Fruit fly (Drosophila melanogaster) Kc167 (cell line): ENCODE measurements around the gene Cyt-c1L.

Source experiments
- Myc ChIP-seq: fragments of >200 bp; optimal IDR thresholded peaks from 2 replicates; lab custom pipeline; 2017; ENCODE audit warnings: missing external identifiers
- Sin3A ChIP-seq: fragments of >200 bp; optimal IDR thresholded peaks from 2 replicates; lab custom pipeline; 2018; ENCODE audit warnings: missing external identifiers
- h ChIP-seq: fragments of >200 bp; optimal IDR thresholded peaks from 3 replicates; lab custom pipeline; 2018; ENCODE audit warnings: missing external identifiers
- insv ChIP-seq: fragments of >200 bp; optimal IDR thresholded peaks from 3 replicates; lab custom pipeline; 2018; ENCODE audit warnings: missing external identifiers
- psq ChIP-seq: fragments of >200 bp; optimal IDR thresholded peaks from 2 replicates; lab custom pipeline; 2017; ENCODE audit warnings: missing external identifiers
- ttk ChIP-seq: sonication (Bioruptor generic); optimal IDR thresholded peaks from 2 replicates; lab custom pipeline; 2017; ENCODE audit warnings: missing external identifiers

Cyt-c1L gene

DNA sequence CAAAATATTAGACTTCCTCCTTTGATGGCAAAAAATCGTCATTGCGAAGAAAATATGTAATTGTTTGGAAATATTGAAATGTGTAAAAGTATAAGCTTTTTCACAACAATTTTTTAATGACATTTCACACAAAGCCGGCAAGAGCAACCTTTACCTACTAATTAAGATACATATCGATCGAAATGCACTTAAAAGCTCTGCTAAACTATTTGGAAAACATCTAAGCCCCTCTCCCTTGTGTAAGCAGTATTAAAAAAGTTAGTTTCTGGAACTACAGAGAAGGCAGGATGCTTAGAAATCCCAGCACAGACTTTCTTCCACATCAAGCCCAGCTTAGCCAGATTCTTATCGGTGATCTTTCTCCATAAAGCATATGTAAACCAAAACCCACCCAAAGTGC, at the start of gene Cyt-c1L:
Gene Cyt-c1L (minus strand): TSS at position 101 of the 400 bp plus-strand sequence.
- no peak for TF ChIP-seq Myc (lab: Kevin White, UChicago)
- no peak for TF ChIP-seq insv (lab: Kevin White, UChicago)
- no peak for TF ChIP-seq h (lab: Kevin White, UChicago)
- no peak for TF ChIP-seq psq
- TF ChIP-seq ttk (lab: Kevin White, UChicago): no peak
- TF ChIP-seq Sin3A (lab: Kevin White, UChicago): no peak

DNA sequence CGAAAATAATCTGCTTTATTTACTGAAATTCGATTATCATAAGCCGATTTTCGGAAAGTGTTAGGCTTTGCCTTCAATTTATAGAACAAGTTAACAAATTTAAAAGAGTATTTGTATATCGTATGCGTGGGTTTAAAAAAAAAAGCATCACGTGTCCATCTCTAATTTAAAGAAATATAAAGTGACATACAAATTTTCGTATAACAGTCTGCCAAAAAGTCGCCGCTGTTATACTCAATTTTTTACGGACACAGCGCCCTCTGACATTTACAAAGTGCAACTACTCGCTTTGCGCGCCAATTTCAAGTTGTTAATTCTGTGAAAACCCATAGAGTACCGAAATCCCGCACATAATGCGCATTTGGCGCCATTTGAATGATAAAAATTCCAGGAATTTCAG, 47.5 kb upstream of the Cyt-c1L start:
- TF ChIP-seq h (lab: Kevin White, UChicago) (no peak), Sin3A (lab: Kevin White, UChicago) (no peak), psq (no peak), insv (lab: Kevin White, UChicago) (no peak), ttk (lab: Kevin White, UChicago) (no peak), Myc (lab: Kevin White, UChicago) (no peak)

DNA sequence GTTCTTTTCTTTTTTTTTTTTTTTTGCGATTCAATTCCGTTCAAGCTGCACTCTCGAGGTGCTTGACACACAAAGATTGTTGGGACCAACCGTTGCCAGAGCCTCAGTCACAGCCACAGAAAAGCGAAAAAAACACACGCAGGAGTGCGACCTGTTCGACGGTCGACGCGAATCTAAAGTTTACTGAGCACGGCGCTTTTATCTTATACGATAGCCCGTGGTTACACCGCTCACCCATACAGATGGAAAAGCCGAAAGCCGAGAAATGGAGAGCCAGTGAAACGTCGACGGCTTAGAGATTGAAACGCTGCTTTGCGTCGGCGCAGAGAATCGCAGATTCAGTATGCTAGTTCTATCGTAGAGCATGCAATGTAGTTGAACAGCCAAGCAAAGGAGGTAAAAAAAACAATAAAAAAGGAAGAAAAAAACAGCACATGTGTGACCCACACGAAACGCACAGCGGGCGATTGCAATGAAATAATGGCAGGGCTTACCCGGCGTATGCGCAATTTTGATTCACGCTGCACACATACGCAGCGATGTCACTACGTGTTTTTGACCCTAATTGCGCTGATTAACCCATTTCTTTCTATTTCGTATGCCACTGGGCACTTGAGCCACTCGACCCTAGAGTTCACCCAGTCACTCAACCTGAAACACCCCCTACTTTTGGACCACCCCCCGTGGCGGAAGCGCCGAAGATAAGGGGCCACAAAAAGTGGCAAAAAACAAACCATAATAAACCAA, 46.5 kb upstream of the Cyt-c1L start, which contains the start of gene SP1029:
Gene SP1029 (minus strand): TSS at position 180 of the 747 bp plus-strand sequence.
- TF ChIP-seq insv (lab: Kevin White, UChicago): no peak
- TF ChIP-seq psq: no peak
- TF ChIP-seq h (lab: Kevin White, UChicago): no peak
- no peak for TF ChIP-seq Myc (lab: Kevin White, UChicago)
- TF ChIP-seq Sin3A (lab: Kevin White, UChicago): no peak
- TF ChIP-seq ttk (lab: Kevin White, UChicago): no peak

DNA sequence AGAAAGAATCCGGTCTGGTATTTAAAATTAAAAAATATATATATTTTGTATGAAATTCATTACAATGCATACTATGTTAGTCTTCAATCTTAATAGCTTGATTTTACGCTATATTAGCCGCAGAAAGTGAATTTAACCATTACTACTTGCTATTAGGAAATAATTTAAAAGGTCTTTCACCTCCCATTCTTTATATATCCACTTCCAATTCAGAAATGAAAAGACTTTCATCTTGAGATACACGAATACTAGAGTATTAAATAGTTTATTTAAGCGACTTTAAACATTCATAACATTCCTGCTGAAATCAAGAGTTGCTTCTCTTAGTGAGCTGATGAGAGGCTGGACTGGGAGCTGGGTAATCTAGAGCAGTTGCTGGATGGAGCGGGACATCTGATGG, 40.8 kb upstream of the Cyt-c1L start, which contains the start of gene CG31445:
Gene CG31445 (minus strand): TSS at position 101 of the 400 bp plus-strand sequence.
- TF ChIP-seq insv (lab: Kevin White, UChicago) (no peak), ttk (lab: Kevin White, UChicago) (no peak), Sin3A (lab: Kevin White, UChicago) (no peak)

DNA sequence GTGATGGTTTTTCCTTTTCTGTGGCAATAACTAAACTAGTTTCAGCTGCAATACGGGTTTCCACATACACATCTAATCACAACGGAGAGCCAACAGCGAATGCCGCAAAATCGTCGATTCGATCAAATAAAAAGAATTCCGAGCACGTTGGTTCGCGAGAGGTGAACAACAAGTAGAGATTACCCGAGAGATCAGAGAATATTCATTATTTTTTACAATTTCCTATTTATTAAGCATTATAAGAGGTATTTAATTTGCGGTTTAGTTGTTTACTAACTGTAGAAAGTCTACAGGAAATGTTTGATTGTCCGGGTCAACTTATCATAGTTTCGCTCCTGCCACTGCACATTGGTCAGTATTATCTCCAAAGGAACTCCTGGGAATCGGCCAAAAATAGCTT, 34.7 kb upstream of the Cyt-c1L start, which contains the start of gene CG11951:
Gene CG11951 (minus strand): TSS at position 101 of the 400 bp plus-strand sequence.
- no peak for TF ChIP-seq psq
- TF ChIP-seq insv (lab: Kevin White, UChicago): no peak
- no peak for TF ChIP-seq Sin3A (lab: Kevin White, UChicago)
- no peak for TF ChIP-seq Myc (lab: Kevin White, UChicago)
- no peak for TF ChIP-seq h (lab: Kevin White, UChicago)

DNA sequence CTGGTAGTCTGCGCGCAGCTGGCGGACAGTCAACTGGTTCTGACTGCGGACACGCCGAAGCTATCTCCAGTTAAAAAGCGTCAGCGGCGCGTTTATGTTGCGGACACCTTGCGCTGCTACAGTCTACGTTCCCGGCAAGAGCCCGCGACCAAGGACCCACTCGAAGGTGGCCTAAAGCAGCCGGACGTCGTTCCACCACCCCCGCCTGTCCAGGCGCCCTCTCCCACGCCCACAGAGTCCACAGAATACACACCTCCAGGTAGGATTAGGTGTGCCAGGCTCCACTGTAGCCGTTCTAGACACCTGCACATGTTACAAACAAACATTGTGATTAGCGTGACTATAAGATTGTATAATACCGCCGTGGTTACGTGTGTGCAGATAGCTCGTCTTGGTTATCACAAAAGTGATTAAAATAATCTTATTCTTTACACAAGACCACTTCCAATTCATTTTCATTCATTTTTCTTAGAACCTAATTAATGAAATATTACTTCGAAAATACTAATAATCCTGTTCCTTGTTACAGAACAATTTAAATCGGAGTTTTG, 26.7 kb upstream of the Cyt-c1L start:
- TF ChIP-seq h (lab: Kevin White, UChicago) (no peak), insv (lab: Kevin White, UChicago) (no peak), ttk (lab: Kevin White, UChicago) (no peak), Myc (lab: Kevin White, UChicago) (no peak), psq (no peak), Sin3A (lab: Kevin White, UChicago) (no peak)

DNA sequence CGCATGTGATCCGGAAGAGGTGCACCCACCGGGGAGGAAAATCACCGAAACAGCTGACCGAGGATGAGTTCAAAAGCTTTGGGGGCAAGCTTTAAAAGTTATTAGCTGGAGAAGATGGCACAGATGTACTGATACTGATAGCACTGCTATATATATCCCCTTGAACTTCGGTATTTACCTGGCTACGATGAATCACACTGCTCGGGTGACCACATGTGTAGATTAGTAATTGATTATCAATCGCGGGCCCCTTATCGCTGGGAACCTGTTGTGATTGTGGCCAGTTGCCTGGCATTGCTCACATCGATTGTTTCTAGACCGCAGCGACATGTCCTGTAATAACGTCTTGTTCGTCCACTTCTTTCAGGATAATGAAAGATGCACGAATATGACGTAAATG, 26.0 kb upstream of the Cyt-c1L start:
- TF ChIP-seq ttk (lab: Kevin White, UChicago) (peak; percentile 80), Sin3A (lab: Kevin White, UChicago) (no peak)

DNA sequence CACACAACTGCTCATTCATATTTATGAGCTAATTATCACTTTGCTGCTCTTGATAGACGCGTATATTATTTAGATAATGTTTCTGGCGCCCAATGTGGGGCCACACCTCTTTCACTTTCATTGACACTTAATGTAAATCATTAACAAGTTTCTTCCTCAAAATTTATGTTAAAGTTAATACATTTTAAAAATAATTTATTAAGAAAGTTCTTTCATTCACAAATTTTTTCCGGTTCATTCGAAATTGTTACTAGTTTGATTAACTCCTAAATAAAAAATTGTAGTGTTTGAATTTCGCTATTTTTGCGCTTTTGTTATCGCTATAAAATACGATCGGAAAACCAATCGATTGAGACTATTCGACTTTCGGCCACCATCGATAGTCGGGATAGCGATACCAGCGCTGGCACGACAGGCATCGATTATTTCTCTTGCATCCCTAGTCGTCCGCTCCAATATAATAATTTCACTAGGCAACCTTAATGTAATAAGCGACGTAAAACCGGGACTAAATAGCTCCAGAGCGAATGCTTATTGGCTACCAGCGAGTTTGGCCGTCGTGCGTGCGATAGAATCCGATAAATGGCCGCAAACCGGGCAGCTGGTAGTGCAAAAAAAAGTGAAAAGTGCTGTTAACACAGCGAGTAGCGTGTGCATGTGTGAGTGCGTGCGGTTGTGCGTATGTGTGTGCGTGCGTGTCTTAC, 25.0 kb upstream of the Cyt-c1L start, which contains the start of gene Usp1:
Gene Usp1 (plus strand): TSS at position 417 of the 704 bp plus-strand sequence.
- TF ChIP-seq psq (peak; percentile 60), ttk (lab: Kevin White, UChicago) (no peak)

DNA sequence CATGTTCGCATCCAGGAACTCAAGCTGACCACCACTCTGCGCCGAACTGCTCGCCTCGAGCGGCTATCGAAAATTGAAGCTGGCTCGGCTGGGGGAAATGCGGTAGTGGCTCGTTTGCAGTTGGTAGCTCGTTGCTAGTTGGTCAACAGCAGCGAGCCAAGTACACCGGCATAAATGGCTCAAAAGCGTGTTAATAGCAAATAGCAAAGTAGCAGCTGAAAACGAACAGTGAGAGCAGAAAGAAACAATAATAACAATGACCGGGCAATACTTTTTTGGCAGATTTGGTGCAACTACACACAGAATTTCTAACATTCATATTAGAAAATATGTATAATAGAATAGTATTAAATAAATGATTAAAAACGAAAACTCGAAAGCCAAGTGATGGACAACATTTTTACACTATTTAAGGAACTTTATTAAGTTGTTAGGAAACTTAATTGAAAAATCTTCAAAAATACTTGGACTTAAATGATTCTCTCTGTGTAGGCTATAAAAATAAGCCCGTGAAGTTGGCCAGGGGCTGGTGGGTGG, 23.8 kb upstream of the Cyt-c1L start, which contains the start of gene CG14507:
Gene CG14507 (minus strand): TSS at position 51 of the 537 bp plus-strand sequence.
- TF ChIP-seq ttk (lab: Kevin White, UChicago): no peak

DNA sequence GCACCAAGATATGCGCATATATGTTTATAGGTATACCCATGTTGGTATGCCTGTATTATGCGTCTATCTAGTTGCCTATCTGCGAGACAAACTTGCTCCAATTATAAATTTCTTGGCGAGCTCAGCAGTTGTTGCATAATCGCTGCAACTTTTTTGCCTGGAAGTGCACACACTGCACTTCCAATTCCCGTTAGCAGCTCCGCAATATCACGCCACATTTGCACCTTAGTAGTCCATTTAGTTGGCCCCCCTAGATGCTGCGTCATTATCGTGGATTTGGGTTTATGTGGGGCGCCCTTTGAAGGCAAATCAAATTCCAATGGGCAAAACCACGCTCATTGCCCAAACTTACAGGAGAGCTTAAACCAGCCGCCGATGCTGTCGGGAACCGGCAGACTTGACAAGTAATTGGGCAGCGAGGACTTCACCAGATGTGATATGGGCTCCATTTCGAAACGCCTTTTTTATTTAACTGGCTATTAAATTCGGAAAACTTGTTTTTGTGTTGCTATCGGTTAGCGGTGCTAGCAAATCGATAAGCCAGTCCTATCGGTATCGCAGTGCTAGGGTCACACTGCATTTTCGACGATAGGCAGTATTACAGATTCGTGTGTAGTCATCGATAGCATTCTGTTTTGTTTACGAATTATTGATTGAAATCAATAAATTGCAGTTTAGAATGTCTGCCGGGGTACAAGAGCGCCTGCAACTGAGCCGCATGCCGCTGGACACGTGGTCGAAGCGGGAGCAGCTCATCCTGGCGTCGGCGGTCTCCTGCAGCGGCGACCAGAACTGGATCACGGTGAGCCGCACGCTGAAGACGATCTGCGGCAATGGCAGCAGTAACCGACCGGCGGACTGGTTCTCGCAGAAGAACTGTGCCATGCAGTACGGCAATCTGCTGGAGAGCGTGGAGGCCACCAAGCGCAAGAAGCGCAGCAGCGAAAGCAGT, 19.2 kb upstream of the Cyt-c1L start, which contains the start of the genes Cisd2 and Brd8:
Gene Cisd2 (minus strand): TSS at position 538 of the 952 bp plus-strand sequence.
Gene Brd8 (plus strand): TSS at position 595 of the 952 bp plus-strand sequence.
- TF ChIP-seq insv (lab: Kevin White, UChicago) (no peak), h (lab: Kevin White, UChicago) (no peak), ttk (lab: Kevin White, UChicago) (no peak), Myc (lab: Kevin White, UChicago) (no peak), psq (no peak), Sin3A (lab: Kevin White, UChicago) (no peak)

DNA sequence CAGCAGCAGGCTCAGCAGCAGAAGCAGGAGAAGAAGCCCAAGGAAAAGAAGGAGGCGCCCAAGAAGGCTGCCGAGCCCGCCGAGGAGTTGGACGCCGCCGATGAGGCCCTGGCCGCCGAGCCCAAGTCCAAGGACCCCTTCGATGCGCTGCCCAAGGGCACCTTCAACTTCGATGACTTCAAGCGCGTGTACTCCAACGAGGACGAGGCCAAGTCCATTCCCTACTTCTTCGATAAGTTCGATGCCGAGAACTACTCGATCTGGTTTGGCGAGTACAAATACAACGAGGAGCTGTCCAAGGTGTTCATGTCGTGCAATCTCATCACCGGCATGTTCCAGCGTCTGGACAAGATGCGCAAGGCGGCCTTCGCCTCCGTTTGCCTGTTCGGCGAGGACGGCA, 17.2 kb upstream of the Cyt-c1L start:
- TF ChIP-seq ttk (lab: Kevin White, UChicago) (peak; percentile 96), psq (no peak)
